Fruit fly (Drosophila melanogaster): ENCODE data around the gene osa.

DNA sequence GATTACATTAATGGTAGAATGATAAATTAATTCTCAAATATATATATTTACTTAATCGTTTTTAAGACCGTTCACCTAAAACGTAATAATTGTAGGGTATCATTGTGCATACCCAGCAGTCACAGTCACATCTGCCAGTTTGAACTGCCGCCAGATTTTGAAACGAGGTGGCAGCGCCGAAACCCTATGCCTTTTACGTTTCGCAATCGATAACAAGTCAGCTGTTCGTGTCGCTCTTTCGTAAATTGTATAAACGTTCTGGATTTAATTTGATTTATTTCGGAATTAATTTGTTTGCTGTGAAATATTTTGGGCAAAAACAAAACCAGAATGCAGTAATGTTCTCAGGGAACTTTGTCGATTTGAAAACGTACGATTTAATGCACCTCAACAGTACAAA lies 70.7 kb downstream of the osa start, which contains the start of gene CG14322:
- TF ChIP-seq ttk (optimal IDR thresholded peaks at IDR 0.05) = no peak
- no peak for TF ChIP-seq Myc (optimal IDR thresholded peaks at IDR 0.05)
- no peak for TF ChIP-seq insv (optimal IDR thresholded peaks at IDR 0.05)
- no peak for TF ChIP-seq psq (optimal IDR thresholded peaks at IDR 0.05)
- TF ChIP-seq Sin3A (optimal IDR thresholded peaks at IDR 0.05) = no peak
- no peak for TF ChIP-seq h (optimal IDR thresholded peaks at IDR 0.05)

Measured in Kc167 (cell line).